Fruit fly (Drosophila melanogaster) S2 (cell line): ENCODE data around the gene Mst85C.

ENCODE experiments used
- CG8478 ChIP-seq: fragments of >200 bp; optimal IDR thresholded peaks from 2 replicates; lab custom pipeline; 2018
- CTCF ChIP-seq, 2 experiments: fragments of >200 bp; optimal IDR thresholded peaks; 2 replicates each; lab custom pipeline; 2018

DNA sequence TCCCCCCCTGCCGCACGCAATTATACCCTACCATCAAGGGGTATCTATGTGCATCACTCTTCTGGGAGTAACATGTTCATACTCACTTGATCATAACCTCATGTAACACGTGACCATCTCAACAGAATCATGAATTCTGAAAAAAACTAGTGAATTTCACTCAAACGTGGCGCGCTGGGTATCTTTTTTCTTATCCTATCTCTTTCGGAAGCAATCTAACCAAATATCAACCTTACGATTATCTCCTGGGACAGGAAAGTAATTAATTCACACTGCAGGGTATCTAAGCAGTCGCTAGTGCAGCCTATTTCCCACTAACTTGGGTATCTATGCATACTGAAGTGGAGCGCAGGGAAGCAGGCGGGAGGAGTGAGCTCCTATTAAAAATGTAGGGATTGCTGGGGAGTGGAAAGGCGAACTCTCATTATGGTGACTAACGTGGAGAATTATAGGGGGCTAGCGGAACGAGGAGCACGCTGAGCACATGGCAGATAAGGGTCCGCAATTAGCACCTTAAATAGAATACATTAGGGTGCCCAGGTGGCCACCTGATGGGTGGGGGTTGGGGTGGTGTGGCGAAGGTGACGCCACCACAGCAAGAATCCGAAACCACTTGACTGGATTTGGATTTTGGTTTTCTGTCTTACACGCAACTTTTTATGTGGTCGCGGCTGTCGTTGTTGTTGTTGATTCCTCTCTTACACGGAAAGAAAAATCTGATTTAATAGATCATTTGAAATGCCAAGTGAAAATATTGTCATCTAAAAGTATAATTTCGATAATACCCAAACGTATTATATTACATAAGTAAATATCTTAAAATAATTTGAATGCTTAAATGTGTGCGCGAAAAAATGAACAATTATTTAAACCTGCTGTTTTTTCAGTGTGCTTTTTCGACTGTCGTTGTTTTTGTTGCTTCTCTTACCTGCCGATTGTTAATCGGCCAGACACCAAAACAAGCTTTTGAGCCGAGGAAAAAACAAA, 7.0 kb downstream of the Mst85C start:
- TF ChIP-seq CG8478 (lab: Kevin White, UChicago) (no peak), CTCF (optimal IDR thresholded peaks at IDR 0.05; lab: Kevin White, UChicago) (no peak)
